Fruit fly (Drosophila melanogaster): Measurements from ENCODE around the gene CG10405.

CG10405 gene

DNA sequence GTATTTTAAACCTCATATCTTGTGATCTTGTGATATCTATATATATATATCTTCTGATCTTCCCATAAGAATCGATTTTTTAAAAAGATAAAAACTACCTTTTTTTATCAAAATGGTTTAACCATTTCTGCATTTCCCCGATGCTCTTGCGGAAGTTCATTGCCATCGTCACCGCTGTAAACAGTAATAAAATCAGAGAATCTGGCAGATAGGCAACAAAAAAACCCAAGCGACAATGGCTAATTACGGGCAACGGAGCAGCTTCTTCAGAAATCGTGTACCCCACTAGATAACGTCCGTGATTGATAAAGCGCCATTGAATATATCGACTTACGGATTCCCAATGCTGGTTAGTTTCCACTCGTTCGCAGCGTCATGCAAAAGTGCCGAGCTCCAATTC lies at the start of gene CG10405:
CG10405 (plus strand) TSS at position 301 of the 400 bp plus-strand sequence.
- no peak for TF ChIP-seq Crg-1 (GFP tag; optimal IDR thresholded peaks at IDR 0.05)
- no peak for TF ChIP-seq Hr96 (GFP tag; optimal IDR thresholded peaks at IDR 0.05)
- no peak for TF ChIP-seq tj (GFP tag; optimal IDR thresholded peaks at IDR 0.05)
- TF ChIP-seq CG11617 (GFP tag; optimal IDR thresholded peaks at IDR 0.05), result no peak

DNA sequence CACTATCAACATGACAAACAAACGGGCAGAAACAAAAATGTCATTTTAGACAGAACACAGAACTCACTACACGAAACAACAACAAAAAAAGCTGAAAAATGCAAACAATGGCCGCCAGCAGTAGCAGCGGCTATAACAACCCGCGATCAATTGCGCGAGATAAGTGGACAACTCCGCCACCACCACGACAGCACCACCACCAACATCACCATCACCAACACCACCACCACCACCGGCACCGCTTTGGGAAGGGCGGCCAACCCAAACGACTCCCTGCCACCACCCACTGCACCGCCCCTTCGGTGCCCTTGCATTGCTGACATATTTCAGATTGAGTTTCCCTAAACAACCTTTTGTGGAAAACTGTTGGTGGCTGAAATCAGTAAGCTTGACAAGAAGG lies 47.7 kb upstream of the CG10405 start:
- TF ChIP-seq CG11617 (GFP tag; optimal IDR thresholded peaks at IDR 0.05), result no peak
- no peak for TF ChIP-seq pad (GFP tag; optimal IDR thresholded peaks at IDR 0.05)
- TF ChIP-seq Hr96 (GFP tag; optimal IDR thresholded peaks at IDR 0.05), result no peak
- no peak for TF ChIP-seq cnc (optimal IDR thresholded peaks at IDR 0.05)
- no peak for TF ChIP-seq toe (GFP tag; optimal IDR thresholded peaks at IDR 0.05)
- no peak for TF ChIP-seq CG7045 (GFP tag; optimal IDR thresholded peaks at IDR 0.05)
- TF ChIP-seq CG12768 (GFP tag; optimal IDR thresholded peaks at IDR 0.05), result no peak
- TF ChIP-seq tj (GFP tag; optimal IDR thresholded peaks at IDR 0.05), result no peak
- no peak for TF ChIP-seq cic (GFP tag; optimal IDR thresholded peaks at IDR 0.05)
- TF ChIP-seq ovo (GFP tag; optimal IDR thresholded peaks at IDR 0.05), result no peak
- TF ChIP-seq CG5204 (GFP tag; optimal IDR thresholded peaks at IDR 0.05), result no peak
- TF ChIP-seq bab1 (GFP tag; optimal IDR thresholded peaks at IDR 0.05), result no peak
- TF ChIP-seq kay (GFP tag; ENCODE audit: borderline replicate concordance), result no peak
- no peak for TF ChIP-seq CG7101 (tag; optimal IDR thresholded peaks at IDR 0.05)
- no peak for TF ChIP-seq CG33017 (tag; optimal IDR thresholded peaks at IDR 0.05)
- no peak for TF ChIP-seq Crg-1 (GFP tag; optimal IDR thresholded peaks at IDR 0.05)
- no peak for TF ChIP-seq Mnt (GFP tag; optimal IDR thresholded peaks at IDR 0.05)

DNA sequence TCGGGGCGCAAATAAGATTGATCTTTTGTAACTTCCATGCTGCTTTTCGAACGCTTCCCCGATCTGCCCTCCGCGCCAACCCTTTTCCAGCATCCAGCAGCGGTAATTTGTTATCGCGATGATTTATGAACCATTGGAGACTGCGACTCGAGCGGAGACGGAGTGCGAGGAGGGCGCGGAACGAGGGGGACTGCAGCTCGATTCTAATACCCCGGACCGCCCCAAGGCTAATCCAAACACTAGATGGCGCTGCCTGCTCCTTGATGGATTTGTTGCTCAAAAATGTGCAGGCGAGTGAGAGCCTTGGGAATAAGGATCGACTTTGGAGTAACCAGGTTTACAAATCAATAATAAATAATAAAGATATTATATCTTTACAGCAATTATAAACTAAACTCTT lies 45.9 kb upstream of the CG10405 start:
- TF ChIP-seq bab1 (GFP tag; optimal IDR thresholded peaks at IDR 0.05) (no peak), CG5204 (GFP tag; optimal IDR thresholded peaks at IDR 0.05) (no peak), cnc (optimal IDR thresholded peaks at IDR 0.05) (no peak), cic (GFP tag; optimal IDR thresholded peaks at IDR 0.05) (no peak), kay (GFP tag; ENCODE audit: borderline replicate concordance) (no peak), Mnt (GFP tag; optimal IDR thresholded peaks at IDR 0.05) (no peak), CG1620 (GFP tag; optimal IDR thresholded peaks at IDR 0.05) (no peak)

DNA sequence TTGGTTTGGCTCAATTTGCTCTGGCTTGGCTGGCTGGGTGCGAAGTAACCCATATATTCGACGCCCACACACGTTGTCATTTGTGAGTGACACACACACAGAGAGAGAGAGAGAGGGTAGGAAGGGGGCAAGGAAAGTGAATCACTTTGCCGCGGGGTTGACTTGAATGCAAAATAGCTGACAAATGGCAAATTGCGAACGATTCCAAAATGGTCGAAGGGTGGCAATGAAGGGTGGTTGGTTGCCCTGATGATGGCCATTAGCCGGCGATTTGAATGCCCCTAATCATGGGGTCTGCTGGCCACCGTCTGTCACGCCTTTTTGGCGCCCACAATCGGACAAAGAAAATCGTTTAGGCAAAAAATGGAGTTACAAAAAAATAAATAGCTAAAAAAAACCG lies 43.6 kb upstream of the CG10405 start:
- TF ChIP-seq tj (GFP tag; optimal IDR thresholded peaks at IDR 0.05) (no peak), CG33017 (tag; optimal IDR thresholded peaks at IDR 0.05) (no peak), CG11617 (GFP tag; optimal IDR thresholded peaks at IDR 0.05) (no peak), Hr96 (GFP tag; optimal IDR thresholded peaks at IDR 0.05) (no peak), cic (GFP tag; optimal IDR thresholded peaks at IDR 0.05) (no peak), Mnt (GFP tag; optimal IDR thresholded peaks at IDR 0.05) (no peak), CG7045 (GFP tag; optimal IDR thresholded peaks at IDR 0.05) (no peak), pad (GFP tag; optimal IDR thresholded peaks at IDR 0.05) (no peak), toe (GFP tag; optimal IDR thresholded peaks at IDR 0.05) (no peak), ovo (GFP tag; optimal IDR thresholded peaks at IDR 0.05) (no peak), bab1 (GFP tag; optimal IDR thresholded peaks at IDR 0.05) (no peak), CG5204 (GFP tag; optimal IDR thresholded peaks at IDR 0.05) (no peak), CG7101 (tag; optimal IDR thresholded peaks at IDR 0.05) (no peak), CG1620 (GFP tag; optimal IDR thresholded peaks at IDR 0.05) (no peak), Clk (GFP tag; optimal IDR thresholded peaks at IDR 0.05) (no peak), cnc (optimal IDR thresholded peaks at IDR 0.05) (no peak), CG14711 (tag; optimal IDR thresholded peaks at IDR 0.05) (no peak), kay (GFP tag; ENCODE audit: borderline replicate concordance) (no peak), CG12768 (GFP tag; optimal IDR thresholded peaks at IDR 0.05) (no peak)

DNA sequence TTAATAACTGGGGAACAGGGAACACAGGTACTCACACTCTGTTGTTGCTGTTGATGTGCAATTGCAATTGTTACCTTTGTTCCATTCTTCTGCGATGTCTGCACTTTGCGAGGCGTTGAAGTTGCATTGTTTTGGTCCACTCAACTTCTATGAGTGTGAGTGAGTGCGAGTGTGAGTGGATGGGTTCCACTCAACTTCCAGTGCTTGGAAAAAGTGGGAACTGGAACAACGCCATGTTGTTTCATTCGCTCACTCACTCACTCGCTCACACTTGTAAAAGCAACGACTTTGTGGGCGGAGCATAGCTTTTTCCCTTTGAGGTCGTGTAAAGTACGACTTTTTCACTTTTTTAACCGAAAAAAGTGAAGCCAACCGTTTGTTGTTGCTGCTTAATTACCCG lies 40.6 kb upstream of the CG10405 start:
- TF ChIP-seq CG12768 (GFP tag; optimal IDR thresholded peaks at IDR 0.05) (no peak), Mnt (GFP tag; optimal IDR thresholded peaks at IDR 0.05) (no peak), kay (GFP tag; ENCODE audit: borderline replicate concordance) (no peak), toe (GFP tag; optimal IDR thresholded peaks at IDR 0.05) (no peak), cnc (optimal IDR thresholded peaks at IDR 0.05) (no peak), Clk (GFP tag; optimal IDR thresholded peaks at IDR 0.05) (no peak), CG7101 (tag; optimal IDR thresholded peaks at IDR 0.05) (no peak), CG7045 (GFP tag; optimal IDR thresholded peaks at IDR 0.05) (no peak), bab1 (GFP tag; optimal IDR thresholded peaks at IDR 0.05) (no peak), CG14711 (tag; optimal IDR thresholded peaks at IDR 0.05) (no peak), CG33017 (tag; optimal IDR thresholded peaks at IDR 0.05) (no peak)

DNA sequence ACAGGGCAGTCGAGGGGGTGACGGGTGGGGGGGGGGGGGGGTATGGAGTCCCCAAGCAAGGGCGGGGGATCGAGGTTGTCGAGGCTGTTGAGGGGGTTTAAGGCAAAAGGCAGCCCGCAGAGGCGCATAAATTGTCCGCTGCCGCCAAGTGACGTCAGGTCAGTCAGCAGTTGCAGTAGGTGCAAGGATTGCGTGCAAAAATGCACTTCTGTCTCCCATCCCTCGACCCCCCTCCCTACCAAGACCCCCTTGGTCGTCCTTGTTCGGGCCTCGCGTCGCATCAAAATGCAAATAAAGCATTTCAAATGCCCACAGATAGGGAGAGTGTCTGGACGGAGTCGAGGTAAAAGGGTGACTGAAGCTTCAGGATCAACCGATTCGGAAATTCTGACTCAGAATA lies 37.8 kb upstream of the CG10405 start:
- TF ChIP-seq CG5204 (GFP tag; optimal IDR thresholded peaks at IDR 0.05) (no peak), CG14711 (tag; optimal IDR thresholded peaks at IDR 0.05) (no peak), Clk (GFP tag; optimal IDR thresholded peaks at IDR 0.05) (no peak), Crg-1 (GFP tag; optimal IDR thresholded peaks at IDR 0.05) (no peak), cic (GFP tag; optimal IDR thresholded peaks at IDR 0.05) (no peak), tj (GFP tag; optimal IDR thresholded peaks at IDR 0.05) (no peak), ovo (GFP tag; optimal IDR thresholded peaks at IDR 0.05) (no peak), CG33017 (tag; optimal IDR thresholded peaks at IDR 0.05) (no peak), CG12768 (GFP tag; optimal IDR thresholded peaks at IDR 0.05) (no peak), Hr96 (GFP tag; optimal IDR thresholded peaks at IDR 0.05) (no peak), toe (GFP tag; optimal IDR thresholded peaks at IDR 0.05) (no peak), pad (GFP tag; optimal IDR thresholded peaks at IDR 0.05) (no peak)

DNA sequence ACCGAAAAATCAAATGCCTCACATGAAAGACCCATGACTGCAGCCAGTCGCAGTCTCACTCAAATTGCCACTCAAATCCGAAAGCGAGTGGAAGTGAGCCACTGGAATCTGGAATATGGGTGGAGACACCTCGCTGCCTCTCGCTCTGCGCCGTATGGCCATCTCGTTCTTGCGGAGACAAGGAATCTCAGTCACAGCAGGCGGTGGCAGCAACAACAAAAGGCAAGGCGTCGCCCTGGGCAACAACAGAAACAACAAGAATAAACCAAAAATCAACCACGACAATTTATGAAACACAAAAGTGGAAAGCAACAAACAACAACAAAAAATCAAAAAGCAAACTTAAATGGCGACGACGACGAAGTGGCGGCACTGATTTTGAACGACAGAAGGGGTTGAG lies 31.0 kb upstream of the CG10405 start:
- TF ChIP-seq ovo (GFP tag; optimal IDR thresholded peaks at IDR 0.05), result no peak
- no peak for TF ChIP-seq toe (GFP tag; optimal IDR thresholded peaks at IDR 0.05)
- no peak for TF ChIP-seq kay (GFP tag; ENCODE audit: borderline replicate concordance)
- no peak for TF ChIP-seq cnc (optimal IDR thresholded peaks at IDR 0.05)
- no peak for TF ChIP-seq CG14711 (tag; optimal IDR thresholded peaks at IDR 0.05)
- TF ChIP-seq tj (GFP tag; optimal IDR thresholded peaks at IDR 0.05), result no peak
- no peak for TF ChIP-seq CG11617 (GFP tag; optimal IDR thresholded peaks at IDR 0.05)
- TF ChIP-seq Mnt (GFP tag; optimal IDR thresholded peaks at IDR 0.05), result no peak
- TF ChIP-seq pad (GFP tag; optimal IDR thresholded peaks at IDR 0.05), result no peak
- no peak for TF ChIP-seq Clk (GFP tag; optimal IDR thresholded peaks at IDR 0.05)
- no peak for TF ChIP-seq CG7101 (tag; optimal IDR thresholded peaks at IDR 0.05)
- no peak for TF ChIP-seq Hr96 (GFP tag; optimal IDR thresholded peaks at IDR 0.05)
- TF ChIP-seq cic (GFP tag; optimal IDR thresholded peaks at IDR 0.05), result no peak
- no peak for TF ChIP-seq CG5204 (GFP tag; optimal IDR thresholded peaks at IDR 0.05)
- TF ChIP-seq Crg-1 (GFP tag; optimal IDR thresholded peaks at IDR 0.05), result no peak
- no peak for TF ChIP-seq CG1620 (GFP tag; optimal IDR thresholded peaks at IDR 0.05)
- TF ChIP-seq CG12768 (GFP tag; optimal IDR thresholded peaks at IDR 0.05), result no peak
- TF ChIP-seq CG33017 (tag; optimal IDR thresholded peaks at IDR 0.05), result no peak
- no peak for TF ChIP-seq CG7045 (GFP tag; optimal IDR thresholded peaks at IDR 0.05)
- TF ChIP-seq bab1 (GFP tag; optimal IDR thresholded peaks at IDR 0.05), result no peak

All from whole organism, adult.